Worm (Caenorhabditis elegans): ENCODE data around the gene Y61A9LA.10.

The Y61A9LA.10 gene

ce11 chrV:4637153-4637552 lies 21.5 kb upstream of the Y61A9LA.10 start:
- no peak for TF ChIP-seq isw-1 (GFP tag; IDR thresholded peaks at IDR 0.05)

ce11 chrV:4630267-4630666 lies 14.7 kb upstream of the Y61A9LA.10 start:
- TF ChIP-seq fos-1 (tag; optimal IDR thresholded peaks at IDR 0.05) (no peak), lin-14 (GFP tag; optimal IDR thresholded peaks at IDR 0.05) (peak; percentile 48), ets-5 (GFP tag; IDR thresholded peaks at IDR 0.05) (no peak), nhr-20 (tag; optimal IDR thresholded peaks at IDR 0.05) (peak; percentile 22), sptf-1 (tag; optimal IDR thresholded peaks at IDR 0.05) (no peak), nhr-85 (tag) (peak; percentile 53), nhr-28 (tag; optimal IDR thresholded peaks at IDR 0.05) (no peak), nhr-71 (tag; optimal IDR thresholded peaks at IDR 0.05) (peak; percentile 17), C04F5.9 (tag; optimal IDR thresholded peaks at IDR 0.05) (no peak), elt-3 (tag; optimal IDR thresholded peaks at IDR 0.05) (peak in 5 of 6 experiments; percentile 91 to 97 (median 96)), efl-1 (optimal IDR thresholded peaks at IDR 0.05) (no peak), efl-1 (GFP tag; optimal IDR thresholded peaks at IDR 0.05 in 1 of 2) (peak in 1 of 2 experiments; percentile 6), pqm-1 (tag; optimal IDR thresholded peaks at IDR 0.05) (peak; percentile 38), blmp-1 (tag; optimal IDR thresholded peaks at IDR 0.05) (peak; percentile 46), isw-1 (GFP tag; IDR thresholded peaks at IDR 0.05) (no peak), elt-2 (tag; optimal IDR thresholded peaks at IDR 0.05) (peak; percentile 23), ceh-90 (tag; optimal IDR thresholded peaks at IDR 0.05) (no peak), mep-1 (tag; optimal IDR thresholded peaks at IDR 0.05) (peak; percentile 24)

ce11 chrV:4628517-4628930 lies 12.9 kb upstream of the Y61A9LA.10 start, which contains the start of gene pmt-2:
Gene pmt-2, plus strand, starts transcription at chrV:4628580.
- TF ChIP-seq mab-9 (GFP tag; IDR thresholded peaks at IDR 0.05) (no peak), C34B4.2 (tag; optimal IDR thresholded peaks at IDR 0.05) (no peak), nhr-20 (tag; optimal IDR thresholded peaks at IDR 0.05) (peak; percentile 67), ceh-8 (GFP tag; optimal IDR thresholded peaks at IDR 0.05) (no peak), nhr-71 (tag; optimal IDR thresholded peaks at IDR 0.05) (peak; percentile 68), nhr-77 (tag; optimal IDR thresholded peaks at IDR 0.05) (no peak), elt-2 (tag; optimal IDR thresholded peaks at IDR 0.05) (peak; percentile 17), elt-3 (tag; optimal IDR thresholded peaks at IDR 0.05) (peak; percentile 9 to 77 (median 52)), jun-1 (tag; optimal IDR thresholded peaks at IDR 0.05) (no peak), sox-4 (tag; optimal IDR thresholded peaks at IDR 0.05) (no peak), unc-98 (GFP tag; IDR thresholded peaks at IDR 0.05) (no peak), isw-1 (GFP tag; IDR thresholded peaks at IDR 0.05) (no peak), ztf-4 (tag; optimal IDR thresholded peaks at IDR 0.05) (no peak), blmp-1 (tag; optimal IDR thresholded peaks at IDR 0.05) (peak; percentile 90), dpl-1 (GFP tag; optimal IDR thresholded peaks at IDR 0.05) (peak in 1 of 3 experiments; percentile 9), sptf-1 (tag; optimal IDR thresholded peaks at IDR 0.05) (no peak), ceh-90 (tag; optimal IDR thresholded peaks at IDR 0.05) (no peak), lin-13 (GFP tag; optimal IDR thresholded peaks at IDR 0.05) (no peak), nhr-76 (tag; optimal IDR thresholded peaks at IDR 0.05) (no peak), unc-30 (tag; optimal IDR thresholded peaks at IDR 0.05) (no peak), fkh-10 (GFP tag; optimal IDR thresholded peaks at IDR 0.05) (no peak), egl-13 (tag; optimal IDR thresholded peaks at IDR 0.05) (no peak), ceh-88 (GFP tag; IDR thresholded peaks at IDR 0.05) (no peak), lsy-2 (tag; optimal IDR thresholded peaks at IDR 0.05) (peak in 1 of 2 experiments; percentile 29), nhr-237 (tag; optimal IDR thresholded peaks at IDR 0.05) (no peak), pax-3 (tag; optimal IDR thresholded peaks at IDR 0.05) (no peak), mdl-1 (tag; optimal IDR thresholded peaks at IDR 0.05) (no peak), ceh-82 (tag; optimal IDR thresholded peaks at IDR 0.05) (peak in 1 of 3 experiments; percentile 4), nhr-85 (tag) (peak; percentile 95), nhr-90 (tag; optimal IDR thresholded peaks at IDR 0.05; ENCODE audit: poor library complexity) (peak; percentile 37), zip-4 (GFP tag; optimal IDR thresholded peaks at IDR 0.05) (no peak), nhr-84 (tag; optimal IDR thresholded peaks at IDR 0.05) (no peak), swsn-7 (tag; optimal IDR thresholded peaks at IDR 0.05) (no peak), alr-1 (tag; optimal IDR thresholded peaks at IDR 0.05; ENCODE audit: borderline replicate concordance) (no peak), aha-1 (tag; optimal IDR thresholded peaks at IDR 0.05) (no peak), rnt-1 (tag; optimal IDR thresholded peaks at IDR 0.05) (peak; percentile 1), nhr-47 (tag; optimal IDR thresholded peaks at IDR 0.05) (peak; percentile 31), nhr-28 (tag; optimal IDR thresholded peaks at IDR 0.05) (no peak), mef-2 (tag; optimal IDR thresholded peaks at IDR 0.05) (no peak), lin-14 (GFP tag; optimal IDR thresholded peaks at IDR 0.05) (peak; percentile 79), snu-23 (GFP tag; optimal IDR thresholded peaks at IDR 0.05) (peak; percentile 54), skn-1 (tag; optimal IDR thresholded peaks at IDR 0.05) (no peak)
